Fruit fly (Drosophila melanogaster) whole organism, embryonic: ENCODE data around the gene CG17650.

ENCODE experiments used
- ATbp ChIP-seq: fragments of 200-800 bp; sonication (Bioruptor generic); optimal IDR thresholded peaks from 2 replicates; lab custom pipeline; 2017; ENCODE audit warnings: missing biosample characterization, mild to moderate bottlenecking, missing genetic modification characterization, missing genetic modification reagents
- Asciz ChIP-seq: fragments of 200-800 bp; sonication (Bioruptor generic); optimal IDR thresholded peaks from 2 replicates; lab custom pipeline; 2017; ENCODE audit warnings: missing biosample characterization, mild to moderate bottlenecking, missing genetic modification characterization, missing genetic modification reagents
- CG12769 ChIP-seq: fragments of 200-800 bp; sonication (Bioruptor generic); optimal IDR thresholded peaks from 2 replicates; lab custom pipeline; 2019; ENCODE audit warnings: missing biosample characterization, mild to moderate bottlenecking, missing genetic modification characterization, moderate library complexity
- CG13894 ChIP-seq: fragments of 200-800 bp; sonication (Bioruptor generic); optimal IDR thresholded peaks from 3 replicates; lab custom pipeline; 2018; ENCODE audit warnings: missing biosample characterization, mild to moderate bottlenecking, missing genetic modification characterization, moderate library complexity
- CG14710 ChIP-seq: fragments of 200-800 bp; sonication (Bioruptor generic); optimal IDR thresholded peaks from 3 replicates; lab custom pipeline; 2019; ENCODE audit warnings: missing biosample characterization, mild to moderate bottlenecking, missing genetic modification characterization, moderate library complexity
- CG15601 ChIP-seq: fragments of 200-800 bp; sonication (Bioruptor generic); optimal IDR thresholded peaks from 3 replicates; lab custom pipeline; 2019; ENCODE audit warnings: missing biosample characterization, mild to moderate bottlenecking, missing genetic modification characterization, moderate library complexity
- CG17359 ChIP-seq: fragments of 200-800 bp; sonication (Bioruptor generic); optimal IDR thresholded peaks from 3 replicates; lab custom pipeline; 2018; ENCODE audit warnings: missing biosample characterization, mild to moderate bottlenecking, missing genetic modification characterization, moderate library complexity
- CG17568 ChIP-seq: fragments of 200-800 bp; sonication (Bioruptor generic); optimal IDR thresholded peaks from 2 replicates; lab custom pipeline; 2018; ENCODE audit warnings: missing biosample characterization, mild to moderate bottlenecking, missing genetic modification characterization, moderate library complexity
- CG2202 ChIP-seq: fragments of 200-800 bp; sonication (Bioruptor generic); optimal IDR thresholded peaks from 2 replicates; lab custom pipeline; 2018; ENCODE audit warnings: missing biosample characterization, mild to moderate bottlenecking, missing genetic modification characterization
- CG2678 ChIP-seq: fragments of 200-800 bp; sonication (Bioruptor generic); optimal IDR thresholded peaks from 3 replicates; lab custom pipeline; 2019; ENCODE audit warnings: missing biosample characterization, mild to moderate bottlenecking, missing genetic modification characterization, moderate library complexity
- CG2875 ChIP-seq: fragments of 200-800 bp; sonication (Bioruptor generic); optimal IDR thresholded peaks from 2 replicates; lab custom pipeline; 2017; ENCODE audit warnings: missing biosample characterization, mild to moderate bottlenecking, missing genetic modification characterization, missing genetic modification reagents
- CG32767 ChIP-seq: fragments of 200-800 bp; sonication (Bioruptor generic); IDR thresholded peaks from 2 replicates; pipeline ENCODE4 v1.3.6; 2022; ENCODE audit warnings: missing biosample characterization, missing genetic modification characterization
- CG3281 ChIP-seq: fragments of 200-800 bp; sonication (Bioruptor generic); optimal IDR thresholded peaks from 3 replicates; lab custom pipeline; 2017; ENCODE audit warnings: missing biosample characterization, mild to moderate bottlenecking, missing genetic modification characterization
- CG6254 ChIP-seq: fragments of 200-800 bp; sonication (Bioruptor generic); optimal IDR thresholded peaks from 3 replicates; lab custom pipeline; 2017; ENCODE audit warnings: mild to moderate bottlenecking, missing biosample characterization, missing genetic modification reagents, missing genetic modification characterization
- CG6689 ChIP-seq: fragments of 200-800 bp; sonication (Bioruptor generic); IDR thresholded peaks from 2 replicates; pipeline ENCODE4 v1.3.6; 2022; ENCODE audit warnings: missing biosample characterization, missing genetic modification characterization
- CG7357 ChIP-seq: fragments of 200-800 bp; sonication (Bioruptor generic); IDR thresholded peaks from 3 replicates; pipeline ENCODE4 v1.3.6; 2022; ENCODE audit warnings: missing biosample characterization, missing genetic modification characterization
- CG8290 ChIP-seq, 3 experiments: fragments of 200-800 bp; sonication (Bioruptor generic); optimal IDR thresholded peaks; 2 replicates each; lab custom pipeline; 2016 to 2019; ENCODE audit warnings: missing biosample characterization in 3 of 3, missing genetic modification characterization in 3 of 3, mild to moderate bottlenecking in 2 of 3, moderate library complexity in 1 of 3
- Deaf1 ChIP-seq: fragments of 200-800 bp; optimal IDR thresholded peaks from 3 replicates; lab custom pipeline; 2019; ENCODE audit warnings: missing biosample characterization, mild to moderate bottlenecking, missing genetic modification characterization, moderate library complexity
- Dref ChIP-seq: fragments of 200-800 bp; sonication (Bioruptor generic); IDR thresholded peaks from 2 replicates; pipeline ENCODE4 v1.3.6; 2022; ENCODE audit warnings: missing biosample characterization, missing genetic modification characterization
- Ets97D ChIP-seq: fragments of 200-800 bp; sonication (Bioruptor generic); optimal IDR thresholded peaks from 3 replicates; lab custom pipeline; 2016; ENCODE audit warnings: missing biosample characterization, missing genetic modification characterization
- Fer3 ChIP-seq: fragments of 200-800 bp; sonication (Bioruptor generic); optimal IDR thresholded peaks from 2 replicates; lab custom pipeline; 2018; ENCODE audit warnings: missing biosample characterization, mild to moderate bottlenecking, missing genetic modification characterization, moderate library complexity
- Hmr ChIP-seq: fragments of 200-800 bp; sonication (Bioruptor generic); optimal IDR thresholded peaks from 3 replicates; lab custom pipeline; 2017; ENCODE audit warnings: mild to moderate bottlenecking, missing biosample characterization, missing genetic modification reagents, missing genetic modification characterization
- MTF-1 ChIP-seq: fragments of 200-800 bp; sonication (Bioruptor generic); optimal IDR thresholded peaks from 2 replicates; lab custom pipeline; 2018; ENCODE audit warnings: missing biosample characterization, mild to moderate bottlenecking, missing genetic modification characterization, borderline replicate concordance
- Nf-YB ChIP-seq: fragments of 200-800 bp; sonication (Bioruptor generic); optimal IDR thresholded peaks from 3 replicates; lab custom pipeline; 2019; ENCODE audit warnings: missing biosample characterization, mild to moderate bottlenecking, missing genetic modification characterization, moderate library complexity
- PHDP ChIP-seq: fragments of 200-800 bp; sonication (Bioruptor generic); optimal IDR thresholded peaks from 3 replicates; lab custom pipeline; 2018; ENCODE audit warnings: missing biosample characterization, mild to moderate bottlenecking, missing genetic modification characterization, moderate library complexity
- Tbp ChIP-seq: fragments of >200 bp; optimal IDR thresholded peaks from 2 replicates; lab custom pipeline; 2018; ENCODE audit warnings: missing biosample characterization, missing genetic modification characterization
- Vsx1 ChIP-seq: fragments of 200-800 bp; sonication (Bioruptor generic); optimal IDR thresholded peaks from 2 replicates; lab custom pipeline; 2017; ENCODE audit warnings: missing biosample characterization, mild to moderate bottlenecking, missing genetic modification characterization, missing genetic modification reagents
- ac ChIP-seq: fragments of 200-800 bp; sonication (Bioruptor generic); optimal IDR thresholded peaks from 3 replicates; lab custom pipeline; 2017; ENCODE audit warnings: missing biosample characterization, mild to moderate bottlenecking, missing genetic modification characterization
- ara ChIP-seq: fragments of 200-800 bp; sonication (Bioruptor generic); IDR thresholded peaks from 2 replicates; pipeline ENCODE4 v1.3.6; 2022; ENCODE audit warnings: missing biosample characterization, missing genetic modification characterization
- bsh ChIP-seq, 2 experiments: fragments of 200-800 bp; sonication (Bioruptor generic); optimal IDR thresholded peaks; 2 replicates each; lab custom pipeline; 2017 to 2018; ENCODE audit warnings: mild to moderate bottlenecking in 2 of 2, missing biosample characterization in 2 of 2, missing genetic modification characterization in 2 of 2, moderate library complexity in 1 of 2
- chinmo ChIP-seq: fragments of 200-800 bp; sonication (Bioruptor generic); IDR thresholded peaks from 4 replicates; pipeline ENCODE4 v1.3.6; 2022; ENCODE audit warnings: missing biosample characterization, missing genetic modification characterization; ENCODE audit not compliant: partially characterized antibody
- da ChIP-seq: fragments of 200-800 bp; sonication (Bioruptor generic); optimal IDR thresholded peaks from 2 replicates; lab custom pipeline; 2016; ENCODE audit warnings: missing biosample characterization, missing genetic modification characterization
- dan ChIP-seq: fragments of 200-800 bp; sonication (Bioruptor generic); IDR thresholded peaks from 2 replicates; pipeline ENCODE4 v1.3.6; 2022; ENCODE audit warnings: missing biosample characterization, missing genetic modification characterization
- fd64A ChIP-seq: fragments of 200-800 bp; sonication (Bioruptor generic); optimal IDR thresholded peaks from 3 replicates; lab custom pipeline; 2018; ENCODE audit warnings: missing biosample characterization, mild to moderate bottlenecking, missing genetic modification characterization
- ftz-f1 ChIP-seq: fragments of 200-800 bp; sonication (Bioruptor generic); optimal IDR thresholded peaks from 2 replicates; lab custom pipeline; 2016; ENCODE audit warnings: missing biosample characterization, missing genetic modification characterization
- fu2 ChIP-seq: fragments of 200-800 bp; sonication (Bioruptor generic); optimal IDR thresholded peaks from 2 replicates; lab custom pipeline; 2016; ENCODE audit warnings: missing biosample characterization, missing genetic modification characterization
- gem ChIP-seq: fragments of 200-800 bp; sonication (Bioruptor generic); optimal IDR thresholded peaks from 2 replicates; lab custom pipeline; 2019; ENCODE audit warnings: missing biosample characterization, mild to moderate bottlenecking, missing genetic modification characterization, moderate library complexity
- ind ChIP-seq: fragments of 200-800 bp; sonication (Bioruptor generic); optimal IDR thresholded peaks from 3 replicates; lab custom pipeline; 2016; ENCODE audit warnings: missing biosample characterization, missing genetic modification characterization
- knrl ChIP-seq: fragments of 200-800 bp; sonication (Bioruptor generic); IDR thresholded peaks from 3 replicates; pipeline ENCODE4 v1.3.6; 2022; ENCODE audit warnings: missing biosample characterization, missing genetic modification characterization; ENCODE audit not compliant: partially characterized antibody
- lab ChIP-seq: fragments of 200-800 bp; sonication (Bioruptor generic); optimal IDR thresholded peaks from 3 replicates; lab custom pipeline; 2017; ENCODE audit warnings: missing biosample characterization, missing genetic modification characterization, mild to moderate bottlenecking, moderate library complexity, missing genetic modification reagents
- mam ChIP-seq: fragments of 200-800 bp; sonication (Bioruptor generic); optimal IDR thresholded peaks from 3 replicates; lab custom pipeline; 2016; ENCODE audit warnings: missing biosample characterization, missing genetic modification characterization
- row ChIP-seq: fragments of 200-800 bp; sonication (Bioruptor generic); IDR thresholded peaks from 3 replicates; pipeline ENCODE4 v1.3.6; 2022; ENCODE audit warnings: missing biosample characterization, missing genetic modification characterization
- schlank ChIP-seq: fragments of 200-800 bp; sonication (Bioruptor generic); optimal IDR thresholded peaks from 2 replicates; lab custom pipeline; 2018; ENCODE audit warnings: missing biosample characterization, mild to moderate bottlenecking, missing genetic modification characterization
- sd ChIP-seq: fragments of 200-800 bp; sonication (Bioruptor generic); optimal IDR thresholded peaks from 3 replicates; lab custom pipeline; 2018; ENCODE audit warnings: missing biosample characterization, mild to moderate bottlenecking, missing genetic modification characterization, moderate library complexity
- sens ChIP-seq: fragments of 200-800 bp; sonication (Bioruptor generic); peaks from one replicate; lab custom pipeline; 2016; ENCODE audit warnings: missing biosample characterization, missing genetic modification characterization
- vvl ChIP-seq: fragments of 200-800 bp; sonication (Bioruptor generic); IDR thresholded peaks from 2 replicates; pipeline ENCODE4 v1.3.6; 2022; ENCODE audit warnings: missing biosample characterization, missing genetic modification characterization

The CG17650 gene

dm6 chr2L:1737057-1737581 is 21.8 kb downstream of the CG17650 start (continued):
- TF ChIP-seq CG32767 (GFP tag; lab: Robert Waterston, UW) (peak; percentile 83; the same call in 1 of the 2 replicates), Deaf1 (peak; percentile 64), row (GFP tag; lab: Robert Waterston, UW) (peak; percentile 93), chinmo (GFP tag; lab: Robert Waterston, UW) (peak; percentile 85; the same call in 3 of the 4 replicates), Vsx1 (GFP tag; lab: Kevin White, UChicago) (peak; percentile 56), CG7357 (peak; percentile 79; the same call in 2 of the 3 replicates), ac (GFP tag; lab: Kevin White, UChicago) (peak; percentile 8), CG6689 (GFP tag; lab: Robert Waterston, UW) (peak; percentile 90), sens (GFP tag; lab: Kevin White, UChicago) (peak; percentile 99), ind (GFP tag; lab: Kevin White, UChicago) (peak; percentile 90), Ets97D (GFP tag; lab: Kevin White, UChicago) (peak; percentile 59), dan (GFP tag; lab: Robert Waterston, UW) (peak; percentile 78)
- TF ChIP-seq, all 482 proteins: peak for 408

- no peak for TF ChIP-seq CG6254
- TF ChIP-seq lab (GFP tag; lab: Kevin White, UChicago) = peak; percentile 33
- peak; percentile 9 for TF ChIP-seq Fer3
- no peak for TF ChIP-seq mam (GFP tag; lab: Kevin White, UChicago)
- TF ChIP-seq Dref = no peak
- 0 out of 2 replicates have a peak, but pooled peaks have one; percentile 27 for TF ChIP-seq ara (GFP tag; lab: Robert Waterston, UW)
- peak; percentile 12 for TF ChIP-seq fd64A (GFP tag; lab: Kevin White, UChicago)
- peak; percentile 32 for TF ChIP-seq sd (tag; lab: Kevin White, UChicago)
- TF ChIP-seq Nf-YB (GFP tag; lab: Kevin White, UChicago) = no peak
- peak; percentile 2 for TF ChIP-seq CG2202 (tag; lab: Kevin White, UChicago)
- TF ChIP-seq fu2 (GFP tag; lab: Kevin White, UChicago) = no peak
- peak; percentile 6 for TF ChIP-seq MTF-1 (GFP tag; lab: Kevin White, UChicago)
- TF ChIP-seq chinmo (GFP tag; lab: Robert Waterston, UW) = 0 out of 4 replicates have a peak, but pooled peaks have one; percentile 50
- TF ChIP-seq CG17359 = peak; percentile 10
- TF ChIP-seq CG2875 (GFP tag; lab: Kevin White, UChicago) = peak; percentile 9
- TF ChIP-seq CG8290 (GFP tag; optimal IDR thresholded peaks at IDR 0.05; lab: Kevin White, UChicago) = no peak
- peak in 1 of 2 experiments; percentile 27 for TF ChIP-seq CG8290 (tag; optimal IDR thresholded peaks at IDR 0.05; lab: Kevin White, UChicago)
- peak; percentile 40 for TF ChIP-seq CG3281 (GFP tag; lab: Kevin White, UChicago)
- peak in 1 of 2 experiments; percentile 39 for TF ChIP-seq bsh (GFP tag; optimal IDR thresholded peaks at IDR 0.05; lab: Kevin White, UChicago)
- TF ChIP-seq CG14710 (tag; lab: Kevin White, UChicago) = peak; percentile 13
- no peak for TF ChIP-seq da
- TF ChIP-seq ATbp (GFP tag; lab: Kevin White, UChicago) = peak; percentile 43
- TF ChIP-seq knrl (GFP tag; lab: Robert Waterston, UW) = no peak
- peak; percentile 1 for TF ChIP-seq CG12769 (tag; lab: Kevin White, UChicago)
- peak; percentile 11 for TF ChIP-seq Vsx1 (GFP tag; lab: Kevin White, UChicago)
- TF ChIP-seq Tbp = no peak
- TF ChIP-seq gem (tag; lab: Kevin White, UChicago) = peak; percentile 22
- peak; percentile 58 for TF ChIP-seq CG17568 (GFP tag; lab: Kevin White, UChicago)
- peak; percentile 49 for TF ChIP-seq CG15601 (tag; lab: Kevin White, UChicago)
- peak; percentile 16; the same call in 1 of the 2 replicates for TF ChIP-seq vvl (GFP tag; lab: Robert Waterston, UW)
- TF ChIP-seq Asciz (GFP tag; lab: Kevin White, UChicago) = peak; percentile 18
- TF ChIP-seq ftz-f1 (GFP tag; lab: Kevin White, UChicago) = no peak
- TF ChIP-seq CG13894 (tag; lab: Kevin White, UChicago) = peak; percentile 38
- TF ChIP-seq CG2678 (tag; lab: Kevin White, UChicago) = peak; percentile 17
- peak; percentile 9 for TF ChIP-seq PHDP
- peak; percentile 13 for TF ChIP-seq schlank
- TF ChIP-seq Hmr (GFP tag; lab: Kevin White, UChicago) = no peak
Measured at dm6 chr2L:1735133-1735532, 23.8 kb downstream of the CG17650 start.
